Fruit fly (Drosophila melanogaster): ENCODE data around the gene Faf2.

Faf2 gene

DNA sequence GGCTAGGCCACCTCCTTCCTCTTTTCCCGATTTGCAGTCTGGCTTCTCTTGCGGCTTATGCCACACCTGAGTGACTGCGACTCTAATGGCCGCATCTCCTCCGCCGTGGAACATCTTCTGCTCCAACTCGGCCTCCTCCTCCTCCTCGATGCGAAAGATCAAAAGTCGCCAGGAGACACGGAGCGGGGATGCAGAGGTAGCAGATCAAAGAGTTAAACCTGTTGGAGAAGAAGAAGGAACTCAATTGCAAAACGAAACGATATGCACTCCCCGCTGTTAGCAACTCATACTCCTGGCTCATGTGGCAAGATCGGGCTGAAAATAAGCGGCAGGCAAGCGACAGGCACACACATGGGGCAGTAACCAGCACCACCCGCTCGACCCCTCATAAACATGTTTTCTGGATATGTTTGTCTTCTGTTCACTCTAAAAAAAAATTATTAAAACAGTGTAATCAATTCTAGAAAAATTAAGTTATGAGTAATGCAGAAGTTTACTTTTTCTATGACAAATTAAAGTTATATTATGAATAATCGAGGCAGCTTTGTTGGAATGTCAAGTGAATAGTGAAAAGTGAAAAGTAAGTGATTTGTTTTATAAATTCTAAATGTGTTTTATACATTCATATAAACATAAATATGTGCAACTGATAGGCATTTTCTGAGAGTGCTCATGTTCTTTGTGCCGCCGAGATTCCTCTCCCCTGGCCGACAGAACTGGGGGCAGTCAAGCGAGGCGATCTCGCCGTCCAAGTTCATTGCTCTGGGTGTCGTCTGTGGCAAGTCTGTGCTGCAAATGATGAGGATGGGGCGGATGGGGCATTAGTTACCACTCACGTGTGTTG is 43.6 kb downstream of the Faf2 start:
- TF ChIP-seq lbe (GFP tag; optimal IDR thresholded peaks at IDR 0.05) (peak; percentile 62), corto (GFP tag; optimal IDR thresholded peaks at IDR 0.05) (peak; percentile 48), zf30C (GFP tag; optimal IDR thresholded peaks at IDR 0.05) (no peak), Lim3 (GFP tag; IDR thresholded peaks at IDR 0.05) (no peak), prd (optimal IDR thresholded peaks at IDR 0.05) (no peak), prd (GFP tag; IDR thresholded peaks at IDR 0.05) (no peak), CG6254 (GFP tag; optimal IDR thresholded peaks at IDR 0.05) (no peak), CG8388 (GFP tag; optimal IDR thresholded peaks at IDR 0.05) (no peak), Drgx (GFP tag; IDR thresholded peaks at IDR 0.05) (peak; percentile 27; the same call in 1 of the 2 replicates), nom (GFP tag; optimal IDR thresholded peaks at IDR 0.05) (peak; percentile 78), sens (GFP tag) (peak; percentile 63), Ets65A (GFP tag) (peak; percentile 78), twi (tag; optimal IDR thresholded peaks at IDR 0.05) (peak; percentile 95), Optix (GFP tag; IDR thresholded peaks at IDR 0.05) (0 out of 3 replicates have a peak, but pooled peaks have one; percentile 17), bsh (GFP tag; optimal IDR thresholded peaks at IDR 0.05) (peak; percentile 10 to 58), CG10543 (GFP tag; optimal IDR thresholded peaks at IDR 0.05) (no peak), Hr3 (GFP tag; optimal IDR thresholded peaks at IDR 0.05) (no peak), CG11247 (GFP tag; IDR thresholded peaks at IDR 0.05) (no peak)

DNA sequence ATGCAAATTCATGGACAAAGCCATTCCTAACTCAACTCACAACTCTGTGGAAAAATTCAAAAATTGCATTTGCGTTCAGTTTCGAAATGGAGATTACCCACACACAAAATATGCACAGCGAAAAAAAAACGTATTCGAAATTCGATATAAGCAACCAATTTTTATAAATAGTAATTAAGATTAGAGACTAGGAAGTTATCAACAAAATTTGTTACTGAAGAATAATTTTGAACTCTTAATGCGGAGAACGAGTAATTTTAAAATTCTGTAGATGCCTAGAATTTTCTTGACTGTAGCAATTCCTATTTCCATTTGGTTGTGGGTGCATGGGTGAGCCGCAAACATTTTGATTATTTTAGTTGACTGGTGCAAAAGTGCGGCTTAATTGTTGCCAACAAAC is 45.1 kb downstream of the Faf2 start:
- TF ChIP-seq pum (GFP tag; optimal IDR thresholded peaks at IDR 0.05): no peak
- TF ChIP-seq gem (tag; optimal IDR thresholded peaks at IDR 0.05): peak; percentile 3
- peak; percentile 52 for TF ChIP-seq Drgx (GFP tag; IDR thresholded peaks at IDR 0.05)
- no peak for TF ChIP-seq Gsc (GFP tag; IDR thresholded peaks at IDR 0.05)
- TF ChIP-seq sens (GFP tag): peak; percentile 58
- 0 out of 3 replicates have a peak, but pooled peaks have one; percentile 19 for TF ChIP-seq z (GFP tag; IDR thresholded peaks at IDR 0.05)

DNA sequence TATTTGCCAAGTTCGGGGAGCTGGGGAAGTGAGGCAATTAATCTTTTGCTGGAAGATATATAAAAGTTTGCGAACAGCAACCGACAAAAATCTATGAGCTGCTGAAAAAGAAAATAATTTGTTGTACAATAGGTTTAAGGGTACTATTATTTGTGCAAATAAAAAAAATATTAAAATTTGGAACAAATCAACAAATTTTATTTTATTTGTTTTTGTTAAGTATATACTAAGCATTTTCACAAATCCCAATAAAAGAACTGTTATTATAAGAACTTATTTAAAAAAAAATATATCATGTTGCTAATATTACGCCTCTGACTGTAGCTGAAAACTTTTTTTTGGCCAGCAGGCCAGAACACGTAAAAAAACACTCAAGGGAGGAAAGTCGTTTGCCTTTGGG is 50.4 kb downstream of the Faf2 start:
- no peak for TF ChIP-seq CG12155 (GFP tag; optimal IDR thresholded peaks at IDR 0.05)
- TF ChIP-seq Fer2 (tag; optimal IDR thresholded peaks at IDR 0.05): peak; percentile 7
- no peak for TF ChIP-seq CG16815 (GFP tag; optimal IDR thresholded peaks at IDR 0.05)
- 0 out of 3 replicates have a peak, but pooled peaks have one; percentile 26 for TF ChIP-seq CG7357 (GFP tag; IDR thresholded peaks at IDR 0.05)
- peak; percentile 67 for TF ChIP-seq Meics (GFP tag; optimal IDR thresholded peaks at IDR 0.05)
- TF ChIP-seq HLH54F (GFP tag; optimal IDR thresholded peaks at IDR 0.05): no peak
- 0 out of 2 replicates have a peak, but pooled peaks have one; percentile 21 for TF ChIP-seq CG9215 (GFP tag; IDR thresholded peaks at IDR 0.05)
- TF ChIP-seq BtbVII (GFP tag; optimal IDR thresholded peaks at IDR 0.05): peak; percentile 8
- no peak for TF ChIP-seq fru (optimal IDR thresholded peaks at IDR 0.05)
- TF ChIP-seq dmrt99B (tag; optimal IDR thresholded peaks at IDR 0.05): peak; percentile 70
- TF ChIP-seq grau (tag; optimal IDR thresholded peaks at IDR 0.05): peak; percentile 35
- TF ChIP-seq CG15011 (GFP tag; optimal IDR thresholded peaks at IDR 0.05): peak; percentile 31
- peak; percentile 1 for TF ChIP-seq phol (tag; optimal IDR thresholded peaks at IDR 0.05)
- peak; percentile 35; the same call in 1 of the 3 replicates for TF ChIP-seq row (GFP tag; IDR thresholded peaks at IDR 0.05)
- peak; percentile 72 for TF ChIP-seq CG2678 (tag; optimal IDR thresholded peaks at IDR 0.05)
- peak; percentile 47 for TF ChIP-seq CG15269 (tag; optimal IDR thresholded peaks at IDR 0.05)
- TF ChIP-seq gem (tag; optimal IDR thresholded peaks at IDR 0.05): peak; percentile 35
- TF ChIP-seq Hmr (GFP tag; optimal IDR thresholded peaks at IDR 0.05): peak; percentile 23
- TF ChIP-seq fd96Cb (tag; optimal IDR thresholded peaks at IDR 0.05): peak; percentile 21
- TF ChIP-seq Nf-YC (tag; optimal IDR thresholded peaks at IDR 0.05): peak; percentile 9
- TF ChIP-seq Deaf1 (tag; optimal IDR thresholded peaks at IDR 0.05): peak; percentile 5
- TF ChIP-seq Blimp-1 (GFP tag; optimal IDR thresholded peaks at IDR 0.05): peak; percentile 36
- peak; percentile 25 for TF ChIP-seq CG2712 (tag; optimal IDR thresholded peaks at IDR 0.05)
- no peak for TF ChIP-seq wdn (GFP tag; IDR thresholded peaks at IDR 0.05)
- TF ChIP-seq cwo (GFP tag; optimal IDR thresholded peaks at IDR 0.05): peak; percentile 35
- peak; percentile 38 for TF ChIP-seq nmo (GFP tag; optimal IDR thresholded peaks at IDR 0.05)
